Fruit fly (Drosophila melanogaster): ENCODE results near the gene CG11699.

dm6 chrX:11556774-11557173, 13.6 kb upstream of the CG11699 start:
- no peak for TF ChIP-seq ovo (GFP tag; optimal IDR thresholded peaks at IDR 0.05)
- TF ChIP-seq kay (GFP tag; ENCODE audit: borderline replicate concordance), result no peak
- no peak for TF ChIP-seq Mnt (GFP tag; optimal IDR thresholded peaks at IDR 0.05)
- TF ChIP-seq Hr96 (GFP tag; optimal IDR thresholded peaks at IDR 0.05), result no peak
- no peak for TF ChIP-seq bab1 (GFP tag; optimal IDR thresholded peaks at IDR 0.05)
- no peak for TF ChIP-seq CG7101 (tag; optimal IDR thresholded peaks at IDR 0.05)
- no peak for TF ChIP-seq CG1620 (GFP tag; optimal IDR thresholded peaks at IDR 0.05)
- no peak for TF ChIP-seq CG33017 (tag; optimal IDR thresholded peaks at IDR 0.05)
- TF ChIP-seq tj (GFP tag; optimal IDR thresholded peaks at IDR 0.05), result no peak
- no peak for TF ChIP-seq cic (GFP tag; optimal IDR thresholded peaks at IDR 0.05)

Data from whole organism, adult.